Worm (Caenorhabditis elegans) whole organism, L2 larva: Measurements from ENCODE around the gene ZC487.2.

Experiments
- aly-2 ChIP-seq: fragments of 150-350 bp; optimal IDR thresholded peaks from 2 replicates; lab custom pipeline; 2014; ENCODE audit warnings: missing biosample characterization, missing genetic modification characterization
- ceh-82 ChIP-seq: fragments of 150-350 bp; optimal IDR thresholded peaks from 2 replicates; lab custom pipeline; 2014; ENCODE audit warnings: missing biosample characterization, missing genetic modification characterization

- TF ChIP-seq ceh-82 (tag; lab: Kevin White, UChicago) (no peak), aly-2 (tag; lab: Kevin White, UChicago) (no peak)
Observed at ce11 chrV:6751493-6752100, 29.3 kb upstream of the ZC487.2 start.
